Worm (Caenorhabditis elegans) whole organism, young adult: ENCODE data around the gene tag-281.

ENCODE experiments used
- B0019.2 ChIP-seq: fragments of 200-800 bp; sonication (Bioruptor generic); conservative IDR thresholded peaks from 2 replicates; pipeline ENCODE4 v1.3.6; 2022; ENCODE audit warnings: missing genetic modification reagents, missing genetic modification characterization, missing compliant biosample characterization
- F10E7.11 ChIP-seq: sonication (generic microtip); optimal IDR thresholded peaks from 2 replicates; lab custom pipeline; 2017; ENCODE audit warnings: mild to moderate bottlenecking, missing genetic modification characterization, moderate library complexity, missing compliant biosample characterization
- F23B12.7 ChIP-seq: sonication (generic microtip); optimal IDR thresholded peaks from 2 replicates; lab custom pipeline; 2017; ENCODE audit warnings: missing genetic modification characterization, mild to moderate bottlenecking, missing compliant biosample characterization, antibody characterized with exemption, moderate library complexity; ENCODE audit not compliant: insufficient read depth
- F37B4.10 ChIP-seq: fragments of 200-800 bp; sonication (Bioruptor generic); IDR thresholded peaks from 2 replicates; pipeline ENCODE4 v1.3.6; 2022; ENCODE audit warnings: missing genetic modification characterization, missing compliant biosample characterization
- F55B11.4 ChIP-seq: sonication (generic microtip); optimal IDR thresholded peaks from 2 replicates; lab custom pipeline; 2016; ENCODE audit warnings: missing compliant biosample characterization, missing genetic modification characterization, borderline replicate concordance; ENCODE audit not compliant: insufficient read depth
- F57C9.4 ChIP-seq: sonication (generic microtip); optimal IDR thresholded peaks from 2 replicates; lab custom pipeline; 2017; ENCODE audit warnings: mild to moderate bottlenecking, missing genetic modification characterization, missing compliant biosample characterization
- Y53F4B.3 ChIP-seq: fragments of 200-800 bp; sonication (Bioruptor generic); IDR thresholded peaks from 2 replicates; pipeline ENCODE4 v1.3.6; 2022; ENCODE audit warnings: missing genetic modification reagents, missing genetic modification characterization, missing compliant biosample characterization
- Y56A3A.18 ChIP-seq: fragments of 200-800 bp; sonication (Bioruptor generic); IDR thresholded peaks from 2 replicates; pipeline ENCODE4 v1.3.6; 2022; ENCODE audit warnings: missing genetic modification reagents, missing genetic modification characterization, missing compliant biosample characterization
- ZK185.1 ChIP-seq: sonication (generic microtip); optimal IDR thresholded peaks from 2 replicates; lab custom pipeline; 2016; ENCODE audit warnings: mild to moderate bottlenecking, missing genetic modification characterization, missing compliant biosample characterization; ENCODE audit not compliant: poor library complexity, severe bottlenecking
- ccch-3 ChIP-seq: fragments of 200-800 bp; sonication (Bioruptor generic); optimal IDR thresholded peaks from 2 replicates; lab custom pipeline; 2018; ENCODE audit warnings: mild to moderate bottlenecking, missing genetic modification characterization, missing compliant biosample characterization
- ceh-27 ChIP-seq: fragments of 200-800 bp; sonication (Bioruptor generic); optimal IDR thresholded peaks from 2 replicates; lab custom pipeline; 2018; ENCODE audit warnings: mild to moderate bottlenecking, missing genetic modification characterization, moderate library complexity, missing compliant biosample characterization
- ceh-91 ChIP-seq: fragments of 200-800 bp; sonication (Bioruptor generic); IDR thresholded peaks from 2 replicates; pipeline ENCODE4 v1.3.6; 2022; ENCODE audit warnings: missing genetic modification reagents, missing genetic modification characterization, missing compliant biosample characterization
- dpff-1 ChIP-seq: sonication (generic microtip); optimal IDR thresholded peaks from 2 replicates; lab custom pipeline; 2017; ENCODE audit warnings: mild to moderate bottlenecking, missing genetic modification characterization, missing compliant biosample characterization
- egl-18 ChIP-seq: fragments of 200-800 bp; sonication (Bioruptor generic); IDR thresholded peaks from 2 replicates; pipeline ENCODE4 v1.3.6; 2022; ENCODE audit warnings: missing genetic modification reagents, missing genetic modification characterization, missing compliant biosample characterization
- egrh-3 ChIP-seq: fragments of 200-800 bp; sonication (Bioruptor generic); IDR thresholded peaks from 2 replicates; pipeline ENCODE4 v1.3.6; 2022; ENCODE audit warnings: missing genetic modification reagents, missing genetic modification characterization, missing compliant biosample characterization
- lir-1 ChIP-seq: fragments of 200-800 bp; sonication (Bioruptor generic); conservative IDR thresholded peaks from 2 replicates; pipeline ENCODE4 v1.3.6; 2022; ENCODE audit warnings: missing genetic modification reagents, missing genetic modification characterization, missing compliant biosample characterization
- madf-6 ChIP-seq: fragments of 200-800 bp; sonication (Bioruptor generic); IDR thresholded peaks from 2 replicates; pipeline ENCODE4 v1.3.6; 2022; ENCODE audit warnings: missing genetic modification reagents, missing genetic modification characterization, missing compliant biosample characterization
- mel-28 ChIP-seq: sonication (generic microtip); optimal IDR thresholded peaks from 2 replicates; lab custom pipeline; 2016; ENCODE audit warnings: borderline replicate concordance, mild to moderate bottlenecking, missing genetic modification characterization, missing compliant biosample characterization
- nfya-2 ChIP-seq: fragments of 200-800 bp; sonication (Bioruptor generic); IDR thresholded peaks from 2 replicates; pipeline ENCODE4 v1.3.6; 2022; ENCODE audit warnings: missing genetic modification reagents, missing genetic modification characterization, missing compliant biosample characterization
- nfyb-1 ChIP-seq: fragments of 200-800 bp; sonication (Bioruptor generic); IDR thresholded peaks from 2 replicates; pipeline ENCODE4 v1.3.6; 2022; ENCODE audit warnings: missing genetic modification reagents, missing genetic modification characterization, missing compliant biosample characterization
- nhr-90 ChIP-seq: sonication (generic microtip); optimal IDR thresholded peaks from 2 replicates; lab custom pipeline; 2016; ENCODE audit warnings: missing genotype, mild to moderate bottlenecking, missing genetic modification characterization, missing compliant biosample characterization
- pbrm-1 ChIP-seq: fragments of 200-800 bp; sonication (Bioruptor generic); IDR thresholded peaks from 2 replicates; pipeline ENCODE4 v1.3.6; 2022; ENCODE audit warnings: missing genetic modification reagents, missing genetic modification characterization, missing compliant biosample characterization
- rcor-1 ChIP-seq: fragments of 200-800 bp; sonication (Bioruptor generic); IDR thresholded peaks from 2 replicates; pipeline ENCODE4 v1.3.6; 2022; ENCODE audit warnings: missing genetic modification reagents, missing genetic modification characterization, missing compliant biosample characterization
- sdz-38 ChIP-seq: sonication (generic microtip); optimal IDR thresholded peaks from 2 replicates; lab custom pipeline; 2016; ENCODE audit warnings: missing genotype, missing genetic modification characterization, missing compliant biosample characterization
- snpc-1.1 ChIP-seq: sonication (generic microtip); optimal IDR thresholded peaks from 2 replicates; lab custom pipeline; 2017; ENCODE audit warnings: missing genetic modification characterization, mild to moderate bottlenecking, missing compliant biosample characterization, antibody characterized with exemption, moderate library complexity, missing genotype, missing genetic modification reagents; ENCODE audit not compliant: insufficient read depth
- snpc-1.3 ChIP-seq: sonication (generic microtip); optimal IDR thresholded peaks from 2 replicates; lab custom pipeline; 2017; ENCODE audit warnings: missing genetic modification characterization, mild to moderate bottlenecking, missing compliant biosample characterization, antibody characterized with exemption, moderate library complexity, missing genotype, missing genetic modification reagents; ENCODE audit not compliant: insufficient read depth
- snpc-3.4 ChIP-seq: sonication (generic microtip); optimal IDR thresholded peaks from 2 replicates; lab custom pipeline; 2017; ENCODE audit warnings: missing genetic modification characterization, mild to moderate bottlenecking, missing compliant biosample characterization, antibody characterized with exemption, moderate library complexity, missing genotype, missing genetic modification reagents
- tbp1 ChIP-seq: fragments of 200-800 bp; sonication (Bioruptor generic); optimal IDR thresholded peaks from 2 replicates; lab custom pipeline; 2018; ENCODE audit warnings: mild to moderate bottlenecking, missing genetic modification characterization, missing compliant biosample characterization
- zim-3 ChIP-seq: sonication (generic microtip); optimal IDR thresholded peaks from 2 replicates; lab custom pipeline; 2017; ENCODE audit warnings: mild to moderate bottlenecking, missing genetic modification characterization, moderate library complexity, missing compliant biosample characterization
- ztf-18 ChIP-seq: sonication (generic microtip); optimal IDR thresholded peaks from 2 replicates; lab custom pipeline; 2016; ENCODE audit warnings: missing genotype, mild to moderate bottlenecking, missing genetic modification characterization, missing compliant biosample characterization
- ztf-22 ChIP-seq: fragments of 200-800 bp; sonication (Bioruptor generic); optimal IDR thresholded peaks from 2 replicates; lab custom pipeline; 2018; ENCODE audit warnings: mild to moderate bottlenecking, missing genetic modification characterization, moderate library complexity, missing compliant biosample characterization
- ztf-25 ChIP-seq: fragments of 200-800 bp; sonication (Bioruptor generic); IDR thresholded peaks from 2 replicates; pipeline ENCODE4 v1.3.6; 2022; ENCODE audit warnings: missing genetic modification reagents, missing genetic modification characterization, missing compliant biosample characterization
- ztf-26 ChIP-seq: sonication (generic microtip); optimal IDR thresholded peaks from 2 replicates; lab custom pipeline; 2017; ENCODE audit warnings: missing genetic modification characterization, missing compliant biosample characterization

Gene tag-281

DNA sequence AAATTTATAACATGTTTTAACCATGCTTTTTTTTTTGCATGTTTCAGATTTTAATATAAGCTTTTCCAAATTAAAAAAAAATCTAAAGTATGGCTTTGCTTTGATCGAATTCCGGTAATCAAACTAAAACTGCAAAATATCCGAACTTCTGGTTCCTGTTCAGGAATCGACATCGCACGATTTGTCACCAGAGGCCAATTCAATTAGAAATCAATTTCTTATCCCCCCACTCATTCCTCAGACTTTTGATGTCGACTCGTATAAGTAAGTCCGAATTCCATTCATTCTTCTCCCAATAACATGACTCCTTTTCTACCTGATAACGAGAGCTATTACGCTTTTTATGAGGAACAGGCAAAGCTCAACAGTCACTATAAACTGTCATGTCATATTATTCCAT lies 11.3 kb upstream of the tag-281 start, which contains the start of gene srh-27 (continued):
- TF ChIP-seq ztf-26 (tag; lab: Kevin White, UChicago) (no peak), madf-6 (GFP tag; lab: Robert Waterston, UW) (no peak)

DNA sequence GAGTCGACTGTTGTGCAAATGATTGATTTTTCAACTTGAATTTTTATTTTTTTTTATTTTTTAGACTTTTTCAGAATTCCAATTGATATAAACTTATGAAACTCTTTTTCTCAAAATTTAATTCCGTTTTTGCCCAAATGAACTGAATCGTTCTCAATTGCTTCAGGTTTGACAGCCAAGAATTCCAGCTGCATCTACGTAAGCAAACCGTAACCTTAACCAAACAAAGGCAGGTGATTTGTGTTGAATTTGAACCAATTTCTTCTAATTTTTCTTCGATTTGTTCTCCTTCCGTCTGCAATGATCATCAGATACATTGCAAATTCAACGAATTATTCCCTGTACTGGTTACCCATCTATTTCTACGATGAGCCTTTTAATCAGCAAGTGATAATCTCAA lies 9.7 kb upstream of the tag-281 start, which contains the start of gene sre-34:
TSS of gene sre-34 (plus strand) at position 301 of the 400 bp plus-strand sequence.
- TF ChIP-seq ztf-25 (no peak), snpc-3.4 (tag; lab: Kevin White, UChicago) (no peak), madf-6 (GFP tag; lab: Robert Waterston, UW) (no peak), ztf-22 (GFP tag; lab: Kevin White, UChicago) (no peak), F55B11.4 (tag; lab: Kevin White, UChicago) (no peak), mel-28 (tag; lab: Kevin White, UChicago) (no peak), nfya-2 (GFP tag; lab: Robert Waterston, UW) (no peak), dpff-1 (tag; lab: Kevin White, UChicago) (no peak), F10E7.11 (tag; lab: Kevin White, UChicago) (no peak), snpc-1.3 (tag; lab: Kevin White, UChicago) (no peak)

DNA sequence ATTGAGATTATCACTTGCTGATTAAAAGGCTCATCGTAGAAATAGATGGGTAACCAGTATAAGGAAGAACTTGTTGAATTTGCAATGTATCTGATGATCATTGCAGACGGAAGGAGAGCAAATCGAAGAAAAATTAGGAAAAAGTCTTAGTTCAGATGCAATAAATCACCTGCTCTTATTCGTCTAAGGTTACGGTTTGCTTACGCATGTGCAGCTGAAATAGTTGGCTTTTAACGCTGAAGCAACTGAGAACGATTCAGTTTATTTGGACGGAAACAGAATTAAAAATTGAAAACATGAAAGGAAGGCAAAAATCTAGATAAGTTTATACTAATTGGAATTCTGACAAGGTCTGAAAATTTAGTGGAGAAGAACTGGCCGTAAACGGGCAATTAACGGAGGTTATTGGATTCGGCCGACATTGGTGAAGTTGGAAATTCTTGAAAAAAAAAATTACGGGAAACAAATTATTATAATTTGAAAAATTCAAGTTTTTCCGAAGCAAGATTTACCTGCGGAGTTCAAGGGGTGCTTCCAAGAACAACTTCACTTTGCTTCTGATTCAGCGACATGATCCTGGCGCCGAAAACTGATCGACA lies 6.7 kb upstream of the tag-281 start, which contains the start of the genes sre-35 and sre-33:
TSS of gene sre-35 (minus strand) at position 101 of the 599 bp plus-strand sequence.
TSS of gene sre-33 (plus strand) at position 549 of the 599 bp plus-strand sequence.
- TF ChIP-seq nfyb-1 (GFP tag; lab: Robert Waterston, UW) (no peak), Y56A3A.18 (GFP tag; lab: Robert Waterston, UW) (no peak), tbp1 (GFP tag; lab: Kevin White, UChicago) (no peak), ztf-26 (tag; lab: Kevin White, UChicago) (no peak), snpc-1.1 (tag; lab: Kevin White, UChicago) (no peak), egl-18 (GFP tag; lab: Robert Waterston, UW) (no peak), rcor-1 (no peak), ceh-27 (GFP tag; lab: Kevin White, UChicago) (no peak), sdz-38 (tag; lab: Kevin White, UChicago) (no peak), ceh-91 (no peak), B0019.2 (GFP tag; lab: Robert Waterston, UW) (no peak)
- TF ChIP-seq, all 124 proteins: peak for 0

DNA sequence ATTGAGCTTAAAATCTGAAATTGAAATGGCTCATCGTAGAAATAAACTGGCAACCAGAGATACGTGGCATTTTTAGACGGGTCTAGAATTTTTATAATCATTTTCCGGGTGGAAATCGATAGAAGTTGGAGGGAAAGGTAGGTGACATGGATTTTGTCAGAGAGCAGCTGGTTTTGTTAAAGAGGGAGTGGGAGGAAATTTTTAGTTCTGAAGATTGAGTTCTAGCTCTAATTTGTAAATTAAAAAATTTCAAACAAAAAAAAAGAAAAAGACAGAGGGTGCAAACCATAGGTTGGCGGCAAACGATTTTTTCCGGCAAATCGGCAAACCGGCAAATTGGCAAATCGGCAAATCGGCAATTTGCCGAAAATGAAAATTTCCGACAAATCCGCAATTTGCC lies 2.9 kb upstream of the tag-281 start, which contains the start of gene sre-32:
TSS of gene sre-32 (minus strand) at position 101 of the 400 bp plus-strand sequence.
- TF ChIP-seq ccch-3 (GFP tag; lab: Kevin White, UChicago) (no peak), ZK185.1 (no peak), nhr-90 (no peak), Y53F4B.3 (GFP tag; lab: Robert Waterston, UW) (no peak), pbrm-1 (GFP tag; lab: Robert Waterston, UW) (no peak), F57C9.4 (tag; lab: Kevin White, UChicago) (no peak), lir-1 (GFP tag; lab: Robert Waterston, UW) (no peak), snpc-1.3 (tag; lab: Kevin White, UChicago) (no peak), F37B4.10 (GFP tag; lab: Robert Waterston, UW) (no peak), ztf-18 (tag; lab: Kevin White, UChicago) (no peak), egrh-3 (GFP tag; lab: Robert Waterston, UW) (no peak), B0019.2 (GFP tag; lab: Robert Waterston, UW) (no peak), zim-3 (tag; lab: Kevin White, UChicago) (no peak), F23B12.7 (tag; lab: Kevin White, UChicago) (no peak)
